Fruit fly (Drosophila melanogaster) whole organism, embryonic: ENCODE data around the gene CG14613.

Source experiments
- Aef1 ChIP-seq: fragments of 200-800 bp; sonication (Bioruptor generic); IDR thresholded peaks from 3 replicates; pipeline ENCODE4 v1.3.6; 2022; ENCODE audit warnings: missing biosample characterization, missing genetic modification characterization
- CG13296 ChIP-seq: fragments of 200-800 bp; sonication (Bioruptor generic); optimal IDR thresholded peaks from 3 replicates; lab custom pipeline; 2018; ENCODE audit warnings: missing biosample characterization, mild to moderate bottlenecking, missing genetic modification characterization
- CG13424 ChIP-seq: fragments of 200-800 bp; sonication (Bioruptor generic); optimal IDR thresholded peaks from 2 replicates; lab custom pipeline; 2019; ENCODE audit warnings: missing biosample characterization, mild to moderate bottlenecking, missing genetic modification characterization, moderate library complexity
- CG13624 ChIP-seq: fragments of 200-800 bp; sonication (Bioruptor generic); optimal IDR thresholded peaks from 2 replicates; lab custom pipeline; 2016; ENCODE audit warnings: missing biosample characterization, missing genetic modification characterization
- CG15514 ChIP-seq: fragments of 200-800 bp; sonication (Bioruptor generic); optimal IDR thresholded peaks from 3 replicates; lab custom pipeline; 2017; ENCODE audit warnings: missing biosample characterization, missing genetic modification characterization, mild to moderate bottlenecking, moderate library complexity, missing genetic modification reagents
- CG1792 ChIP-seq: fragments of 200-800 bp; sonication (Bioruptor generic); optimal IDR thresholded peaks from 2 replicates; lab custom pipeline; 2016; ENCODE audit warnings: missing biosample characterization, missing genetic modification characterization
- CG2120 ChIP-seq: fragments of 200-800 bp; sonication (Bioruptor generic); optimal IDR thresholded peaks from 3 replicates; lab custom pipeline; 2016; ENCODE audit warnings: missing biosample characterization, missing genetic modification characterization
- CG2712 ChIP-seq: fragments of 200-800 bp; optimal IDR thresholded peaks from 3 replicates; lab custom pipeline; 2019; ENCODE audit warnings: missing biosample characterization, mild to moderate bottlenecking, missing genetic modification characterization, moderate library complexity
- CG2875 ChIP-seq: fragments of 200-800 bp; sonication (Bioruptor generic); optimal IDR thresholded peaks from 2 replicates; lab custom pipeline; 2017; ENCODE audit warnings: missing biosample characterization, mild to moderate bottlenecking, missing genetic modification characterization, missing genetic modification reagents
- CG32532 ChIP-seq: fragments of 200-800 bp; sonication (Bioruptor generic); IDR thresholded peaks from 2 replicates; pipeline ENCODE4 v1.3.6; 2022; ENCODE audit warnings: missing biosample characterization, missing genetic modification characterization
- CG3281 ChIP-seq: fragments of 200-800 bp; sonication (Bioruptor generic); optimal IDR thresholded peaks from 3 replicates; lab custom pipeline; 2017; ENCODE audit warnings: missing biosample characterization, mild to moderate bottlenecking, missing genetic modification characterization
- CG3847 ChIP-seq: fragments of 200-800 bp; sonication (Bioruptor generic); IDR thresholded peaks from 2 replicates; pipeline ENCODE4 v1.3.6; 2022; ENCODE audit warnings: missing biosample characterization, missing genetic modification characterization
- CG4617 ChIP-seq: fragments of 200-800 bp; sonication (Bioruptor generic); optimal IDR thresholded peaks from 3 replicates; lab custom pipeline; 2016; ENCODE audit warnings: missing biosample characterization, missing genetic modification characterization, borderline replicate concordance
- CG8281 ChIP-seq: fragments of 200-800 bp; sonication (Bioruptor generic); optimal IDR thresholded peaks from 2 replicates; lab custom pipeline; 2018; ENCODE audit warnings: missing biosample characterization, mild to moderate bottlenecking, missing genetic modification characterization, moderate library complexity
- CG8290 ChIP-seq, 3 experiments: fragments of 200-800 bp; sonication (Bioruptor generic); optimal IDR thresholded peaks; 2 replicates each; lab custom pipeline; 2016 to 2019; ENCODE audit warnings: missing biosample characterization in 3 of 3, missing genetic modification characterization in 3 of 3, mild to moderate bottlenecking in 2 of 3, moderate library complexity in 1 of 3
- CG9437 ChIP-seq: fragments of 200-800 bp; sonication (Bioruptor generic); optimal IDR thresholded peaks from 2 replicates; lab custom pipeline; 2018; ENCODE audit warnings: missing biosample characterization, mild to moderate bottlenecking, missing genetic modification characterization
- CG9932 ChIP-seq: fragments of 200-800 bp; sonication (Bioruptor generic); IDR thresholded peaks from 2 replicates; pipeline ENCODE4 v1.3.6; 2022; ENCODE audit warnings: missing biosample characterization, missing genetic modification characterization
- Dbx ChIP-seq: fragments of 200-800 bp; sonication (Bioruptor generic); IDR thresholded peaks from 3 replicates; pipeline ENCODE4 v1.3.6; 2022; ENCODE audit warnings: missing biosample characterization, missing genetic modification characterization
- Doc2 ChIP-seq: fragments of 200-800 bp; sonication (Bioruptor generic); IDR thresholded peaks from 2 replicates; pipeline ENCODE4 v1.3.6; 2022; ENCODE audit warnings: missing biosample characterization, missing genetic modification characterization
- Eip74EF ChIP-seq, 2 experiments: fragments of 200-800 bp in 1 of 2; fragments of >200 bp in 1 of 2; sonication (Bioruptor generic) in 1 of 2; optimal IDR thresholded peaks; 2 replicates each; lab custom pipeline; 2017 to 2019; ENCODE audit warnings: missing biosample characterization in 2 of 2, missing genetic modification characterization in 2 of 2, mild to moderate bottlenecking in 1 of 2, moderate library complexity in 1 of 2
- Ets65A ChIP-seq: fragments of 200-800 bp; sonication (Bioruptor generic); peaks from one replicate; lab custom pipeline; 2016; ENCODE audit warnings: missing biosample characterization, missing genetic modification characterization
- Fer2 ChIP-seq: fragments of 200-800 bp; sonication (Bioruptor generic); optimal IDR thresholded peaks from 2 replicates; lab custom pipeline; 2018; ENCODE audit warnings: missing biosample characterization, mild to moderate bottlenecking, missing genetic modification characterization, moderate library complexity
- MBD-R2 ChIP-seq: fragments of 200-800 bp; sonication (Bioruptor generic); IDR thresholded peaks from 2 replicates; pipeline ENCODE4 v1.3.6; 2022; ENCODE audit warnings: missing biosample characterization, missing genetic modification characterization
- Med ChIP-seq: fragments of 200-800 bp; sonication (Bioruptor generic); peaks from one replicate; lab custom pipeline; 2016; ENCODE audit warnings: missing biosample characterization, missing genetic modification characterization, mild to moderate bottlenecking, inconsistent platforms, moderate library complexity
- Meics ChIP-seq: fragments of 200-800 bp; sonication (Bioruptor generic); optimal IDR thresholded peaks from 2 replicates; lab custom pipeline; 2017; ENCODE audit warnings: missing biosample characterization, mild to moderate bottlenecking, missing genetic modification characterization
- Nf-YC ChIP-seq: fragments of 200-800 bp; optimal IDR thresholded peaks from 3 replicates; lab custom pipeline; 2019; ENCODE audit warnings: missing biosample characterization, mild to moderate bottlenecking, missing genetic modification characterization, moderate library complexity
- NfI ChIP-seq: fragments of 200-800 bp; sonication (Bioruptor generic); optimal IDR thresholded peaks from 3 replicates; lab custom pipeline; 2018; ENCODE audit warnings: missing biosample characterization, mild to moderate bottlenecking, missing genetic modification characterization, moderate library complexity
- Ptx1 ChIP-seq: fragments of 200-800 bp; sonication (Bioruptor generic); IDR thresholded peaks from 2 replicates; pipeline ENCODE4 v1.3.6; 2022; ENCODE audit warnings: missing biosample characterization, missing genetic modification characterization
- Rfx ChIP-seq: fragments of 200-800 bp; sonication (Bioruptor generic); IDR thresholded peaks from 2 replicates; pipeline ENCODE4 v1.3.6; 2022; ENCODE audit warnings: missing biosample characterization, missing genetic modification characterization
- Rx ChIP-seq: fragments of 200-800 bp; sonication (Bioruptor generic); IDR thresholded peaks from 2 replicates; pipeline ENCODE4 v1.3.6; 2022; ENCODE audit warnings: missing biosample characterization, missing genetic modification characterization
- Sox100B ChIP-seq: fragments of 200-800 bp; sonication (Bioruptor generic); optimal IDR thresholded peaks from 3 replicates; lab custom pipeline; 2018; ENCODE audit warnings: missing biosample characterization, mild to moderate bottlenecking, missing genetic modification characterization
- YL-1 ChIP-seq: fragments of 200-800 bp; sonication (Bioruptor generic); optimal IDR thresholded peaks from 3 replicates; lab custom pipeline; 2017; ENCODE audit warnings: missing biosample characterization, mild to moderate bottlenecking, missing genetic modification characterization
- amos ChIP-seq: fragments of 200-800 bp; sonication (Bioruptor generic); IDR thresholded peaks from 2 replicates; pipeline ENCODE4 v1.3.6; 2022; ENCODE audit warnings: missing biosample characterization, missing genetic modification characterization; ENCODE audit not compliant: partially characterized antibody
- bsh ChIP-seq, 2 experiments: fragments of 200-800 bp; sonication (Bioruptor generic); optimal IDR thresholded peaks; 2 replicates each; lab custom pipeline; 2017 to 2018; ENCODE audit warnings: mild to moderate bottlenecking in 2 of 2, missing biosample characterization in 2 of 2, missing genetic modification characterization in 2 of 2, moderate library complexity in 1 of 2
- chm ChIP-seq: fragments of 200-800 bp; sonication (Bioruptor generic); IDR thresholded peaks from 2 replicates; pipeline ENCODE4 v1.3.6; 2022; ENCODE audit warnings: missing biosample characterization, missing genetic modification characterization
- dpn ChIP-seq, 2 experiments: fragments of 200-800 bp; sonication (Bioruptor generic); optimal IDR thresholded peaks; 3 replicates each; lab custom pipeline; 2016; ENCODE audit warnings: missing biosample characterization in 2 of 2, missing genetic modification characterization in 2 of 2
- dysf ChIP-seq: fragments of 200-800 bp; sonication (Bioruptor generic); IDR thresholded peaks from 3 replicates; pipeline ENCODE4 v1.3.6; 2022; ENCODE audit warnings: missing biosample characterization, missing genetic modification characterization
- exex ChIP-seq: fragments of 200-800 bp; sonication (Bioruptor generic); optimal IDR thresholded peaks from 4 replicates; lab custom pipeline; 2018; ENCODE audit warnings: missing biosample characterization, mild to moderate bottlenecking, missing genetic modification characterization, moderate library complexity
- fd3F ChIP-seq: fragments of 200-800 bp; sonication (Bioruptor generic); optimal IDR thresholded peaks from 2 replicates; lab custom pipeline; 2018; ENCODE audit warnings: missing biosample characterization, mild to moderate bottlenecking, missing genetic modification characterization, moderate library complexity
- ind ChIP-seq: fragments of 200-800 bp; sonication (Bioruptor generic); optimal IDR thresholded peaks from 3 replicates; lab custom pipeline; 2016; ENCODE audit warnings: missing biosample characterization, missing genetic modification characterization
- ken ChIP-seq: fragments of 200-800 bp; sonication (Bioruptor generic); IDR thresholded peaks from 3 replicates; pipeline ENCODE4 v1.3.6; 2022; ENCODE audit warnings: missing biosample characterization, missing genetic modification characterization
- lmd ChIP-seq: fragments of 200-800 bp; sonication (Bioruptor generic); IDR thresholded peaks from 2 replicates; pipeline ENCODE4 v1.3.6; 2022; ENCODE audit warnings: missing biosample characterization, missing genetic modification characterization
- mirr ChIP-seq: fragments of 200-800 bp; sonication (Bioruptor generic); optimal IDR thresholded peaks from 3 replicates; lab custom pipeline; 2018; ENCODE audit warnings: missing biosample characterization, mild to moderate bottlenecking, missing genetic modification characterization
- nerfin-2 ChIP-seq: fragments of 200-800 bp; sonication (Bioruptor generic); IDR thresholded peaks from 2 replicates; pipeline ENCODE4 v1.3.6; 2022; ENCODE audit warnings: missing biosample characterization, missing genetic modification characterization; ENCODE audit not compliant: partially characterized antibody
- nmo ChIP-seq: fragments of 200-800 bp; sonication (Bioruptor generic); optimal IDR thresholded peaks from 2 replicates; lab custom pipeline; 2018; ENCODE audit warnings: missing biosample characterization, mild to moderate bottlenecking, missing genetic modification characterization, moderate library complexity
- org-1 ChIP-seq: fragments of 200-800 bp; sonication (Bioruptor generic); optimal IDR thresholded peaks from 2 replicates; lab custom pipeline; 2017; ENCODE audit warnings: missing biosample characterization, missing genetic modification characterization
- ranshi ChIP-seq: fragments of 200-800 bp; sonication (Bioruptor generic); IDR thresholded peaks from 2 replicates; pipeline ENCODE4 v1.3.6; 2022; ENCODE audit warnings: missing biosample characterization, missing genetic modification characterization

Gene CG14613

DNA sequence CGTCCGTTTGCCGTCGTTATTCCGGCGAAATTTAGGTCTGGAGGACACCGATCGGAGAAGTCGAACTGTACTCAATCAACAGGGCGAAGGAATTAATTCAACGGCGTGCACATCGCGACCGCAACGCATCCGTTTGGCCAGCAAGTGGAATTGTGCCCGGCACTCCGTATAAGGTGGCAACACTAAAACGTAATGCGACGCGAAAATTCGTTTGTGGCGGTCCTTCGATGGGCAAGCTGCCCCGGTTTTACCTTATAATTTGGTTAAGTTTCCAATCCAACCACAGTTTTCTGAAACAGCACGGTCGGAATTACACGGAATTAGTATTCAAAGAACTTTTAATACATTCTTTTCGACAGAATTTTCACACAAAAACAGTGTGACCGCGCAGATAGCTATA, 16.8 kb downstream of the CG14613 start, which contains the start of gene wap (continued):
- TF ChIP-seq Doc2 (no peak), YL-1 (GFP tag; lab: Kevin White, UChicago) (peak; percentile 33), NfI (GFP tag; lab: Kevin White, UChicago) (no peak), CG2875 (GFP tag; lab: Kevin White, UChicago) (no peak), CG1792 (GFP tag; lab: Kevin White, UChicago) (no peak), CG9437 (GFP tag; lab: Kevin White, UChicago) (peak; percentile 64), Rfx (GFP tag; lab: Robert Waterston, UW) (no peak), nerfin-2 (no peak), MBD-R2 (GFP tag; lab: Robert Waterston, UW) (peak; percentile 27; the same call in 1 of the 2 replicates), ken (GFP tag; lab: Robert Waterston, UW) (no peak), org-1 (GFP tag; lab: Kevin White, UChicago) (no peak), CG4617 (GFP tag; lab: Kevin White, UChicago) (peak; percentile 36)
- TF ChIP-seq, all 482 proteins: peak for 7

DNA sequence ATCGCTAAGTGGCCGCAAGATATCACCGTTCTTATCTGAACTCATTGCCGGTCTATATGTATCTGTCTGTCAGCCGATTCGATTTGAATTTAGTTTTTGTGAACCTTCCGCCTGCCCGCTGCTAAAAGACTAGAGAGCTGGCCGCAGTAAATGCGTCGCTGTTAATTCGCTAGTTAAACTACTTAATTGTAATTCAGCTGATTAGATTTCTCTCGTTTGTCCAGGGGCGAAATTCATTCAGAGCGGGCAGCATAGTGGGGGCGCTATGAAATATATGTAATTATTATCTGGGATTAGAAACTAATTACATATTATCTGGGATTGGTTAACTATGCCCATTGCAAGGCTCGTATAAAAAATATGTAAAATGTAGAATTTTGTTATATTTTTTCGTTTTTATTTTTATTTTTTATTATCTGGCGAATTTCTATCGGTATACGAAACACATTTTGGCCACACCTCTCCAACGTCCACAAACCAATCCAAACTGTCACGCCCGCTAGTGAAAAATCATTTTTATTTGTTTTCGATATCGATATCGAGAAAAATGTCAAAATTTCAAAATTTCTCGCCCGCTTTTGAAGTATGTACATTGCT, 22.5 kb downstream of the CG14613 start, which contains the start of the genes CG14615 and tilB:
CG14615 (minus strand) TSS at position 301 of the 597 bp plus-strand sequence.
tilB (plus strand) TSS at position 547 of the 597 bp plus-strand sequence.
- 0 out of 2 replicates have a peak, but pooled peaks have one; percentile 17 for TF ChIP-seq amos (GFP tag; lab: Robert Waterston, UW)
- TF ChIP-seq Meics: peak; percentile 61
- TF ChIP-seq lmd: peak; percentile 37; the same call in 1 of the 2 replicates
- TF ChIP-seq CG2712 (tag; lab: Kevin White, UChicago): peak; percentile 11
- TF ChIP-seq fd3F (GFP tag; lab: Kevin White, UChicago): peak; percentile 8
- no peak for TF ChIP-seq CG8290 (GFP tag; optimal IDR thresholded peaks at IDR 0.05; lab: Kevin White, UChicago)
- no peak for TF ChIP-seq CG8290 (tag; optimal IDR thresholded peaks at IDR 0.05; lab: Kevin White, UChicago)
- TF ChIP-seq Rfx (GFP tag; lab: Robert Waterston, UW): peak; percentile 62
- peak; percentile 56 for TF ChIP-seq Ptx1 (GFP tag; lab: Robert Waterston, UW)
- TF ChIP-seq dpn (GFP tag; optimal IDR thresholded peaks at IDR 0.05; lab: Kevin White, UChicago): peak; percentile 3 to 5
- peak; percentile 20 for TF ChIP-seq Nf-YC (tag; lab: Kevin White, UChicago)
- TF ChIP-seq ranshi (GFP tag; lab: Robert Waterston, UW): peak; percentile 9; the same call in 1 of the 2 replicates
- TF ChIP-seq bsh (GFP tag; optimal IDR thresholded peaks at IDR 0.05; lab: Kevin White, UChicago): no peak
- TF ChIP-seq CG13424: peak; percentile 20
- peak; percentile 41 for TF ChIP-seq ind (GFP tag; lab: Kevin White, UChicago)
- peak; percentile 87 for TF ChIP-seq Med (GFP tag; lab: Kevin White, UChicago)
- TF ChIP-seq CG2120 (GFP tag; lab: Kevin White, UChicago): peak; percentile 68
- no peak for TF ChIP-seq nerfin-2
- TF ChIP-seq CG13624 (GFP tag; lab: Kevin White, UChicago): peak; percentile 32
- peak; percentile 89 for TF ChIP-seq mirr (GFP tag; lab: Kevin White, UChicago)
- TF ChIP-seq chm (GFP tag; lab: Robert Waterston, UW): no peak
- TF ChIP-seq nmo (GFP tag; lab: Kevin White, UChicago): peak; percentile 22
- peak; percentile 41 for TF ChIP-seq CG13296
- TF ChIP-seq Ets65A (GFP tag; lab: Kevin White, UChicago): peak; percentile 64
- TF ChIP-seq CG9932 (GFP tag; lab: Robert Waterston, UW): peak; percentile 63
- TF ChIP-seq CG32532: peak; percentile 58
- 0 out of 3 replicates have a peak, but pooled peaks have one; percentile 17 for TF ChIP-seq Dbx (GFP tag; lab: Robert Waterston, UW)
- no peak for TF ChIP-seq Eip74EF (GFP tag; optimal IDR thresholded peaks at IDR 0.05; lab: Kevin White, UChicago)
- TF ChIP-seq CG8281 (tag; lab: Kevin White, UChicago): no peak
- TF ChIP-seq Aef1 (GFP tag; lab: Robert Waterston, UW): 0 out of 3 replicates have a peak, but pooled peaks have one; percentile 22
- peak; percentile 35 for TF ChIP-seq CG15514
- peak; percentile 31; the same call in 1 of the 2 replicates for TF ChIP-seq CG3847 (GFP tag; lab: Robert Waterston, UW)
- TF ChIP-seq dysf (GFP tag; lab: Robert Waterston, UW): 0 out of 3 replicates have a peak, but pooled peaks have one; percentile 18
- TF ChIP-seq exex (tag; lab: Kevin White, UChicago): peak; percentile 99
- peak; percentile 59 for TF ChIP-seq CG3281 (GFP tag; lab: Kevin White, UChicago)
- no peak for TF ChIP-seq Rx (GFP tag; lab: Robert Waterston, UW)
- TF ChIP-seq Fer2 (tag; lab: Kevin White, UChicago): peak; percentile 16
- TF ChIP-seq Sox100B (GFP tag; lab: Kevin White, UChicago): no peak
